Worm (Caenorhabditis elegans) whole organism, L1 larva: ENCODE measurements around the gene F35F10.14.
A peak's percentile ranks its signal among the peaks of the same experiment; 100 is the strongest.

Experiments
- C34B4.2 ChIP-seq: sonication (generic microtip); optimal IDR thresholded peaks from 2 replicates; lab custom pipeline; 2017; ENCODE audit warnings: mild to moderate bottlenecking, missing genetic modification characterization, missing compliant biosample characterization
- aha-1 ChIP-seq: fragments of 150-350 bp; optimal IDR thresholded peaks from 2 replicates; lab custom pipeline; 2014; ENCODE audit warnings: missing biosample characterization, missing genetic modification characterization
- ama-1 ChIP-seq: fragments of 150-350 bp; optimal IDR thresholded peaks from 2 replicates; lab custom pipeline; 2014
- ceh-8 ChIP-seq: fragments of 200-800 bp; sonication (Bioruptor generic); optimal IDR thresholded peaks from 2 replicates; lab custom pipeline; 2018; ENCODE audit warnings: mild to moderate bottlenecking, missing genetic modification characterization, moderate library complexity, missing compliant biosample characterization
- ceh-90 ChIP-seq: sonication (generic microtip); optimal IDR thresholded peaks from 2 replicates; lab custom pipeline; 2016; ENCODE audit warnings: missing genetic modification characterization, missing compliant biosample characterization
- ces-1 ChIP-seq: fragments of 150-350 bp; optimal IDR thresholded peaks from 2 replicates; lab custom pipeline; 2014; ENCODE audit warnings: missing biosample characterization, missing genetic modification reagents, missing genetic modification characterization
- dpl-1 ChIP-seq, 3 experiments: fragments of 150-350 bp in 2 of 3; sonication (generic microtip) in 1 of 3; optimal IDR thresholded peaks; 2 replicates each; lab custom pipeline; 2014 to 2017; ENCODE audit warnings: missing biosample characterization in 3 of 3, missing genetic modification characterization in 3 of 3, missing genetic modification reagents in 3 of 3
- efl-1 ChIP-seq, 4 experiments: fragments of 150-350 bp; optimal IDR thresholded peaks in 3 of 4; peaks in 1 of 4; 1 replicate in 1 of 4; 2 replicates in 3 of 4; lab custom pipeline; 2014; ENCODE audit warnings: missing biosample characterization in 2 of 4, missing genetic modification characterization in 2 of 4, missing genetic modification reagents in 2 of 4
- egl-27 ChIP-seq, 2 experiments: fragments of 150-350 bp in 1 of 2; sonication (generic microtip); optimal IDR thresholded peaks; 3 replicates each; lab custom pipeline; 2017 to 2018; ENCODE audit warnings: missing biosample characterization in 2 of 2, missing genetic modification characterization in 2 of 2, missing genetic modification reagents in 2 of 2
- elt-2 ChIP-seq: sonication (generic microtip); optimal IDR thresholded peaks from 2 replicates; lab custom pipeline; 2016; ENCODE audit warnings: missing genetic modification characterization, mild to moderate bottlenecking, inconsistent platforms, missing compliant biosample characterization, missing genetic modification reagents
- elt-3 ChIP-seq, 6 experiments: fragments of 150-350 bp in 1 of 6; sonication (generic microtip); optimal IDR thresholded peaks; 2 replicates each; lab custom pipeline; 2017 to 2018; ENCODE audit warnings: missing biosample characterization in 6 of 6, missing genetic modification characterization in 6 of 6, inconsistent platforms in 1 of 6
- ets-5 ChIP-seq: fragments of 200-800 bp; sonication (Bioruptor generic); IDR thresholded peaks from 2 replicates; pipeline ENCODE4 v1.3.6; 2022; ENCODE audit warnings: missing genetic modification characterization, missing compliant biosample characterization
- fkh-4 ChIP-seq: sonication (generic microtip); optimal IDR thresholded peaks from 2 replicates; lab custom pipeline; 2016; ENCODE audit warnings: missing compliant biosample characterization, missing genetic modification characterization, borderline replicate concordance
- fkh-8 ChIP-seq: sonication (generic microtip); optimal IDR thresholded peaks from 2 replicates; lab custom pipeline; 2016; ENCODE audit warnings: mild to moderate bottlenecking, missing genetic modification characterization, missing compliant biosample characterization
- hpl-2 ChIP-seq: fragments of 150-350 bp; optimal IDR thresholded peaks from 2 replicates; lab custom pipeline; 2014; ENCODE audit warnings: missing biosample characterization, missing genetic modification reagents, missing genetic modification characterization
- jun-1 ChIP-seq: fragments of 150-350 bp; optimal IDR thresholded peaks from 2 replicates; lab custom pipeline; 2014; ENCODE audit warnings: missing biosample characterization, missing genetic modification reagents, missing genetic modification characterization
- lin-14 ChIP-seq: fragments of 200-800 bp; sonication (Bioruptor generic); optimal IDR thresholded peaks from 2 replicates; lab custom pipeline; 2018; ENCODE audit warnings: mild to moderate bottlenecking, missing genetic modification characterization, moderate library complexity, missing compliant biosample characterization
- lin-15B ChIP-seq: fragments of 150-350 bp; sonication (generic microtip); optimal IDR thresholded peaks from 3 replicates; lab custom pipeline; 2014; ENCODE audit warnings: missing biosample characterization, missing genetic modification characterization
- lir-3 ChIP-seq: sonication (generic microtip); optimal IDR thresholded peaks from 2 replicates; lab custom pipeline; 2016; ENCODE audit warnings: mild to moderate bottlenecking, missing genetic modification characterization, moderate library complexity, missing compliant biosample characterization; ENCODE audit not compliant: poor library complexity
- lsy-2 ChIP-seq, 2 experiments: fragments of 150-350 bp; optimal IDR thresholded peaks; 2 replicates each; lab custom pipeline; 2014; ENCODE audit warnings: missing biosample characterization in 2 of 2, missing genetic modification characterization in 2 of 2
- mab-9 ChIP-seq: fragments of 200-800 bp; sonication (Bioruptor generic); IDR thresholded peaks from 2 replicates; pipeline ENCODE4 v1.3.6; 2022; ENCODE audit warnings: missing genetic modification reagents, missing genetic modification characterization, missing compliant biosample characterization
- nhr-11 ChIP-seq: fragments of 150-350 bp; optimal IDR thresholded peaks from 2 replicates; lab custom pipeline; 2014; ENCODE audit warnings: missing biosample characterization, missing genetic modification characterization
- nhr-12 ChIP-seq: sonication (generic microtip); optimal IDR thresholded peaks from 2 replicates; lab custom pipeline; 2017; ENCODE audit warnings: missing biosample characterization, missing genetic modification characterization
- nhr-20 ChIP-seq: sonication (generic microtip); optimal IDR thresholded peaks from 2 replicates; lab custom pipeline; 2016; ENCODE audit warnings: mild to moderate bottlenecking, missing genetic modification characterization, missing compliant biosample characterization
- nhr-47 ChIP-seq: sonication (generic microtip); optimal IDR thresholded peaks from 2 replicates; lab custom pipeline; 2016; ENCODE audit warnings: mild to moderate bottlenecking, missing genetic modification characterization, moderate library complexity, missing compliant biosample characterization
- nhr-71 ChIP-seq: sonication (generic microtip); optimal IDR thresholded peaks from 2 replicates; lab custom pipeline; 2016; ENCODE audit warnings: mild to moderate bottlenecking, missing genetic modification characterization, moderate library complexity, missing compliant biosample characterization
- nhr-84 ChIP-seq: sonication (generic microtip); optimal IDR thresholded peaks from 2 replicates; lab custom pipeline; 2017; ENCODE audit warnings: missing biosample characterization, missing genetic modification characterization
- nhr-85 ChIP-seq: sonication (generic microtip); peaks from one replicate; lab custom pipeline; 2016; ENCODE audit warnings: missing genetic modification characterization, inconsistent platforms, missing compliant biosample characterization
- pag-3 ChIP-seq: sonication (generic microtip); optimal IDR thresholded peaks from 2 replicates; lab custom pipeline; 2017; ENCODE audit warnings: missing genetic modification characterization, mild to moderate bottlenecking, missing compliant biosample characterization, antibody characterized with exemption, borderline replicate concordance; ENCODE audit not compliant: insufficient read depth
- snu-23 ChIP-seq: sonication (generic microtip); optimal IDR thresholded peaks from 2 replicates; lab custom pipeline; 2016; ENCODE audit warnings: missing genetic modification characterization, missing compliant biosample characterization
- sptf-1 ChIP-seq: fragments of 150-350 bp; optimal IDR thresholded peaks from 2 replicates; lab custom pipeline; 2014; ENCODE audit warnings: missing biosample characterization, missing genetic modification characterization
- sup-37 ChIP-seq: fragments of 200-800 bp; sonication (Bioruptor generic); optimal IDR thresholded peaks from 2 replicates; lab custom pipeline; 2018; ENCODE audit warnings: mild to moderate bottlenecking, missing genetic modification characterization, missing compliant biosample characterization
- tbx-2 ChIP-seq: sonication (generic microtip); optimal IDR thresholded peaks from 2 replicates; lab custom pipeline; 2016; ENCODE audit warnings: missing genetic modification characterization, missing compliant biosample characterization
- unc-130 ChIP-seq: fragments of 150-350 bp; optimal IDR thresholded peaks from 2 replicates; lab custom pipeline; 2017; ENCODE audit warnings: missing biosample characterization, missing genetic modification characterization, inconsistent platforms
- unc-98 ChIP-seq: fragments of 200-800 bp; sonication (Bioruptor generic); IDR thresholded peaks from 2 replicates; pipeline ENCODE4 v1.3.6; 2022; ENCODE audit warnings: missing genetic modification characterization, missing compliant biosample characterization
- vab-15 ChIP-seq: sonication (generic microtip); optimal IDR thresholded peaks from 2 replicates; lab custom pipeline; 2017; ENCODE audit warnings: missing genotype, mild to moderate bottlenecking, missing genetic modification characterization, missing compliant biosample characterization
- zip-4 ChIP-seq: fragments of 200-800 bp; sonication (Bioruptor generic); optimal IDR thresholded peaks from 2 replicates; lab custom pipeline; 2018; ENCODE audit warnings: mild to moderate bottlenecking, missing genetic modification characterization, moderate library complexity, missing compliant biosample characterization
- ztf-11 ChIP-seq, 2 experiments: sonication (generic microtip); optimal IDR thresholded peaks; 2 replicates each; lab custom pipeline; 2016 to 2017; ENCODE audit warnings: missing genetic modification characterization in 2 of 2, missing biosample characterization in 1 of 2, missing compliant biosample characterization in 1 of 2
- ztf-4 ChIP-seq: fragments of 150-350 bp; optimal IDR thresholded peaks from 2 replicates; lab custom pipeline; 2014; ENCODE audit warnings: missing biosample characterization, missing genetic modification characterization

Gene F35F10.14

DNA sequence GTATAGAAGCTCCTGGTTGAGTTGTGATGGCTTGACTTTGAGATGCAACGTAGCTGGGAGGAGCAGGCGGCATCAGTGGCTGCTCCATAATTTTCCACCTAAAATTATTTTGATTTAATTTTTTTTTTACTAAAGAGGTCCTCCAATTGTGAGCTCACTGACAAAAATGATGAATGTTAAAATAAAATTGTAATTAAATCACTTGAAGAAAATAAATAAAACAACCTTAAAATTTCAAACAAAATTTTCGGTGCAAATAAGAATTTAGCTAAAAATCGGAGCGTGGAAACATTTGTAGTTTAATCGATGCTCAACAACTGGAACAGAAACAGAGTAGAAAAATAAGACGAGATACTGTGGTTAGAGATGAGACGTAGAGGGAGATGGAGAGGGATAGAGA, 37.2 kb upstream of the F35F10.14 start, which contains the start of gene scrm-3:
Gene scrm-3, minus strand, starts transcription at position 101 of the 400 bp plus-strand sequence.
- TF ChIP-seq fkh-4 (tag; lab: Kevin White, UChicago), result no peak
- TF ChIP-seq zip-4 (GFP tag; lab: Kevin White, UChicago), result no peak
- no peak for TF ChIP-seq snu-23 (GFP tag; lab: Kevin White, UChicago)
- TF ChIP-seq jun-1 (tag; lab: Kevin White, UChicago), result no peak
- no peak for TF ChIP-seq lsy-2 (tag; optimal IDR thresholded peaks at IDR 0.05; lab: Kevin White, UChicago)
- TF ChIP-seq unc-98 (GFP tag; lab: Robert Waterston, UW), result no peak
- no peak for TF ChIP-seq tbx-2 (tag; lab: Kevin White, UChicago)
- TF ChIP-seq ets-5 (GFP tag; lab: Robert Waterston, UW), result no peak
- TF ChIP-seq sptf-1 (tag; lab: Kevin White, UChicago), result no peak
- TF ChIP-seq fkh-8 (tag; lab: Kevin White, UChicago), result no peak
- TF ChIP-seq sup-37 (GFP tag; lab: Kevin White, UChicago), result no peak
- no peak for TF ChIP-seq ztf-4 (tag; lab: Kevin White, UChicago)

DNA sequence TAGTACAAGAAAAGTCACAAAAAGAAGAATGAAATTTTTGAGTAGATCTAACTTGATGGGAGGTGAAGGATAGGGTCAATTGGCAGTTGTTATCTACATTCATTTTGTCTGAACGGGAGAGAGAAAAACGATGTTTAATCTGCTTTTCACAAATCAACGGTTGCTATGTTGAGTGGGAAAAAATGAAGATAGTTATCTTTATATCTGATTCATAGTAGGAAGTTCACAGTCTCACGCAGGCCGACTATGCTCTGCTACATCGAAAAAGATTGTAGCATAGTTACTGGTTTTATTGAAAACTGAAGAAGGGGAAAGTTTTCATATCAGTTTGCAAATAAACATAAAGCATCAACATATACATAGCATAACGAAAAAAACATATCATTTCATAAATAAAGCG, 35.6 kb upstream of the F35F10.14 start:
- TF ChIP-seq lin-14 (GFP tag; lab: Kevin White, UChicago) (peak; percentile 13), nhr-85 (tag; lab: Kevin White, UChicago) (peak; percentile 67), nhr-71 (tag; lab: Kevin White, UChicago) (no peak)

ce11 chrV:3352925-3353324, 33.0 kb upstream of the F35F10.14 start, which contains the start of gene C17B7.12:
TSS of gene C17B7.12 (plus strand) at chrV:3353225.
- no peak for TF ChIP-seq nhr-20 (tag; lab: Kevin White, UChicago)
- no peak for TF ChIP-seq hpl-2
- no peak for TF ChIP-seq sptf-1 (tag; lab: Kevin White, UChicago)
- TF ChIP-seq egl-27 (tag; optimal IDR thresholded peaks at IDR 0.05; lab: Kevin White, UChicago), result no peak
- TF ChIP-seq lir-3 (tag; lab: Kevin White, UChicago), result no peak
- TF ChIP-seq pag-3 (tag; lab: Kevin White, UChicago), result no peak
- no peak for TF ChIP-seq mab-9
- no peak for TF ChIP-seq elt-2
- TF ChIP-seq nhr-11 (tag; lab: Kevin White, UChicago), result no peak
- no peak for TF ChIP-seq vab-15 (tag; lab: Kevin White, UChicago)
- no peak for TF ChIP-seq ces-1 (GFP tag; lab: Kevin White, UChicago)
- no peak for TF ChIP-seq nhr-84 (tag; lab: Kevin White, UChicago)
- no peak for TF ChIP-seq nhr-47 (tag; lab: Kevin White, UChicago)
- no peak for TF ChIP-seq fkh-8 (tag; lab: Kevin White, UChicago)
- no peak for TF ChIP-seq elt-3 (tag; optimal IDR thresholded peaks at IDR 0.05; lab: Kevin White, UChicago)
- no peak for TF ChIP-seq unc-130 (tag; lab: Kevin White, UChicago)
- TF ChIP-seq nhr-71 (tag; lab: Kevin White, UChicago), result no peak
- TF ChIP-seq, all 84 proteins: peak for 0

ce11 chrV:3351266-3351665, 31.4 kb upstream of the F35F10.14 start, which contains the start of gene str-63:
TSS of gene str-63 (plus strand) at chrV:3351566.
- TF ChIP-seq ztf-11 (tag; optimal IDR thresholded peaks at IDR 0.05; lab: Kevin White, UChicago), result no peak
- TF ChIP-seq dpl-1 (GFP tag; optimal IDR thresholded peaks at IDR 0.05; lab: Kevin White, UChicago), result no peak
- TF ChIP-seq sptf-1 (tag; lab: Kevin White, UChicago), result no peak
- no peak for TF ChIP-seq efl-1 (optimal IDR thresholded peaks at IDR 0.05; lab: Kevin White, UChicago)
- no peak for TF ChIP-seq efl-1 (GFP tag; optimal IDR thresholded peaks at IDR 0.05 in 1 of 2; lab: Kevin White, UChicago)
- no peak for TF ChIP-seq hpl-2
- no peak for TF ChIP-seq fkh-8 (tag; lab: Kevin White, UChicago)
- no peak for TF ChIP-seq lin-15B
- TF ChIP-seq aha-1 (tag; lab: Kevin White, UChicago), result no peak
- TF ChIP-seq mab-9, result no peak
- no peak for TF ChIP-seq nhr-12
- no peak for TF ChIP-seq ces-1 (GFP tag; lab: Kevin White, UChicago)
- no peak for TF ChIP-seq C34B4.2 (tag; lab: Kevin White, UChicago)
- no peak for TF ChIP-seq ceh-8
- no peak for TF ChIP-seq ama-1 (lab: Kevin White, UChicago)
- TF ChIP-seq ceh-90 (tag; lab: Kevin White, UChicago), result no peak
- TF ChIP-seq lsy-2 (tag; optimal IDR thresholded peaks at IDR 0.05; lab: Kevin White, UChicago), result no peak
- TF ChIP-seq pag-3 (tag; lab: Kevin White, UChicago), result no peak
